Fruit fly (Drosophila melanogaster) whole organism, embryonic: ENCODE data around the gene CG14258.

Source experiments
- CG12155 ChIP-seq: fragments of 200-800 bp; sonication (Bioruptor generic); optimal IDR thresholded peaks from 3 replicates; lab custom pipeline; 2016; ENCODE audit warnings: missing biosample characterization, missing genetic modification characterization
- CG14441 ChIP-seq: fragments of 200-800 bp; sonication (Bioruptor generic); IDR thresholded peaks from 2 replicates; pipeline ENCODE4 v1.3.6; 2022; ENCODE audit warnings: missing biosample characterization, missing genetic modification characterization
- CG14667 ChIP-seq: fragments of 200-800 bp; sonication (Bioruptor generic); IDR thresholded peaks from 2 replicates; pipeline ENCODE4 v1.3.6; 2022; ENCODE audit warnings: missing biosample characterization, missing genetic modification characterization
- CG33557 ChIP-seq: fragments of 200-800 bp; sonication (Bioruptor generic); optimal IDR thresholded peaks from 2 replicates; lab custom pipeline; 2019; ENCODE audit warnings: missing biosample characterization, mild to moderate bottlenecking, missing genetic modification characterization, moderate library complexity
- CG9797 ChIP-seq: fragments of 200-800 bp; sonication (Bioruptor generic); optimal IDR thresholded peaks from 3 replicates; lab custom pipeline; 2018; ENCODE audit warnings: missing biosample characterization, mild to moderate bottlenecking, missing genetic modification characterization
- CTCF ChIP-seq: fragments of 200-800 bp; sonication (Bioruptor generic); optimal IDR thresholded peaks from 2 replicates; lab custom pipeline; 2017; ENCODE audit warnings: missing biosample characterization, mild to moderate bottlenecking, missing genetic modification characterization, moderate library complexity
- Drgx ChIP-seq: fragments of 200-800 bp; sonication (Bioruptor generic); IDR thresholded peaks from 2 replicates; pipeline ENCODE4 v1.3.6; 2022; ENCODE audit warnings: missing biosample characterization, missing genetic modification characterization
- PHDP ChIP-seq: fragments of 200-800 bp; sonication (Bioruptor generic); optimal IDR thresholded peaks from 3 replicates; lab custom pipeline; 2018; ENCODE audit warnings: missing biosample characterization, mild to moderate bottlenecking, missing genetic modification characterization, moderate library complexity
- bowl ChIP-seq: fragments of 200-800 bp; sonication (Bioruptor generic); IDR thresholded peaks from 2 replicates; pipeline ENCODE4 v1.3.6; 2022; ENCODE audit warnings: missing biosample characterization, missing genetic modification characterization
- chm ChIP-seq: fragments of 200-800 bp; sonication (Bioruptor generic); IDR thresholded peaks from 2 replicates; pipeline ENCODE4 v1.3.6; 2022; ENCODE audit warnings: missing biosample characterization, missing genetic modification characterization
- pum ChIP-seq: fragments of 200-800 bp; sonication (Bioruptor generic); optimal IDR thresholded peaks from 2 replicates; lab custom pipeline; 2016; ENCODE audit warnings: missing biosample characterization, missing genetic modification characterization
- sqz ChIP-seq: fragments of 200-800 bp; sonication (Bioruptor generic); optimal IDR thresholded peaks from 3 replicates; lab custom pipeline; 2018; ENCODE audit warnings: missing biosample characterization, mild to moderate bottlenecking, missing genetic modification characterization

- TF ChIP-seq CG14441 (GFP tag; lab: Robert Waterston, UW) (no peak), PHDP (no peak), CG12155 (GFP tag; lab: Kevin White, UChicago) (no peak), CG9797 (GFP tag; lab: Kevin White, UChicago) (no peak), CG14667 (GFP tag; lab: Robert Waterston, UW) (no peak), sqz (no peak), CTCF (no peak), CG33557 (GFP tag; lab: Kevin White, UChicago) (no peak), chm (GFP tag; lab: Robert Waterston, UW) (no peak), Drgx (GFP tag; lab: Robert Waterston, UW) (no peak), pum (GFP tag; lab: Kevin White, UChicago) (no peak), bowl (no peak)
These were observed 5.4 kb upstream of the CG14258 start, which contains the start of gene Cpr97Ea for dm6 chr3R:27087549-27087948.
